Worm (Caenorhabditis elegans) whole organism, L1 larva: ENCODE data around the gene rsr-2.
A peak's percentile ranks its signal among the peaks of the same experiment; 100 is the strongest.

Experiments
- C16A3.4 ChIP-seq: fragments of 150-350 bp; optimal IDR thresholded peaks from 2 replicates; lab custom pipeline; 2014; ENCODE audit warnings: missing biosample characterization, missing genetic modification characterization
- aly-2 ChIP-seq: fragments of 150-350 bp; optimal IDR thresholded peaks from 2 replicates; lab custom pipeline; 2014; ENCODE audit warnings: missing biosample characterization, missing genetic modification characterization
- ceh-63 ChIP-seq: fragments of 200-800 bp; sonication (Bioruptor generic); optimal IDR thresholded peaks from 2 replicates; lab custom pipeline; 2018; ENCODE audit warnings: mild to moderate bottlenecking, missing genetic modification characterization, missing compliant biosample characterization
- ceh-90 ChIP-seq: sonication (generic microtip); optimal IDR thresholded peaks from 2 replicates; lab custom pipeline; 2016; ENCODE audit warnings: missing genetic modification characterization, missing compliant biosample characterization
- ces-1 ChIP-seq: fragments of 150-350 bp; optimal IDR thresholded peaks from 2 replicates; lab custom pipeline; 2014; ENCODE audit warnings: missing biosample characterization, missing genetic modification reagents, missing genetic modification characterization
- dpl-1 ChIP-seq, 3 experiments: fragments of 150-350 bp in 2 of 3; sonication (generic microtip) in 1 of 3; optimal IDR thresholded peaks; 2 replicates each; lab custom pipeline; 2014 to 2017; ENCODE audit warnings: missing biosample characterization in 3 of 3, missing genetic modification characterization in 3 of 3, missing genetic modification reagents in 3 of 3
- efl-1 ChIP-seq, 4 experiments: fragments of 150-350 bp; optimal IDR thresholded peaks in 3 of 4; peaks in 1 of 4; 1 replicate in 1 of 4; 2 replicates in 3 of 4; lab custom pipeline; 2014; ENCODE audit warnings: missing biosample characterization in 2 of 4, missing genetic modification characterization in 2 of 4, missing genetic modification reagents in 2 of 4
- elt-2 ChIP-seq: sonication (generic microtip); optimal IDR thresholded peaks from 2 replicates; lab custom pipeline; 2016; ENCODE audit warnings: missing genetic modification characterization, mild to moderate bottlenecking, inconsistent platforms, missing compliant biosample characterization, missing genetic modification reagents
- fkh-10 ChIP-seq: sonication (generic microtip); optimal IDR thresholded peaks from 2 replicates; lab custom pipeline; 2017; ENCODE audit warnings: missing biosample characterization, missing genetic modification reagents, missing genetic modification characterization
- fkh-4 ChIP-seq: sonication (generic microtip); optimal IDR thresholded peaks from 2 replicates; lab custom pipeline; 2016; ENCODE audit warnings: missing compliant biosample characterization, missing genetic modification characterization, borderline replicate concordance
- fkh-8 ChIP-seq: sonication (generic microtip); optimal IDR thresholded peaks from 2 replicates; lab custom pipeline; 2016; ENCODE audit warnings: mild to moderate bottlenecking, missing genetic modification characterization, missing compliant biosample characterization
- hlh-4 ChIP-seq: sonication (generic microtip); optimal IDR thresholded peaks from 2 replicates; lab custom pipeline; 2016; ENCODE audit warnings: mild to moderate bottlenecking, missing genetic modification characterization, missing compliant biosample characterization
- hpl-2 ChIP-seq: fragments of 150-350 bp; optimal IDR thresholded peaks from 2 replicates; lab custom pipeline; 2014; ENCODE audit warnings: missing biosample characterization, missing genetic modification reagents, missing genetic modification characterization
- isw-1 ChIP-seq: fragments of 200-800 bp; sonication (Bioruptor generic); IDR thresholded peaks from 2 replicates; pipeline ENCODE4 v1.3.6; 2022; ENCODE audit warnings: missing genetic modification characterization, missing compliant biosample characterization
- lin-35 ChIP-seq, 2 experiments: fragments of 150-350 bp; optimal IDR thresholded peaks; 2 replicates each; lab custom pipeline; 2014; ENCODE audit warnings: missing biosample characterization in 2 of 2, missing genetic modification characterization in 2 of 2, missing genetic modification reagents in 2 of 2
- lin-39 ChIP-seq: fragments of 150-350 bp; optimal IDR thresholded peaks from 2 replicates; lab custom pipeline; 2014; ENCODE audit warnings: missing biosample characterization, missing genetic modification reagents, missing genetic modification characterization
- lir-3 ChIP-seq: sonication (generic microtip); optimal IDR thresholded peaks from 2 replicates; lab custom pipeline; 2016; ENCODE audit warnings: mild to moderate bottlenecking, missing genetic modification characterization, moderate library complexity, missing compliant biosample characterization; ENCODE audit not compliant: poor library complexity
- lsy-2 ChIP-seq, 2 experiments: fragments of 150-350 bp; optimal IDR thresholded peaks; 2 replicates each; lab custom pipeline; 2014; ENCODE audit warnings: missing biosample characterization in 2 of 2, missing genetic modification characterization in 2 of 2
- mep-1 ChIP-seq: fragments of 150-350 bp; optimal IDR thresholded peaks from 2 replicates; lab custom pipeline; 2014; ENCODE audit warnings: missing biosample characterization, missing genetic modification characterization
- nhr-11 ChIP-seq: fragments of 150-350 bp; optimal IDR thresholded peaks from 2 replicates; lab custom pipeline; 2014; ENCODE audit warnings: missing biosample characterization, missing genetic modification characterization
- nhr-19 ChIP-seq: fragments of 200-800 bp; sonication (Bioruptor generic); conservative IDR thresholded peaks from 2 replicates; pipeline ENCODE4 v1.3.6; 2022; ENCODE audit warnings: missing genetic modification characterization, missing compliant biosample characterization
- nhr-237 ChIP-seq: fragments of 150-350 bp; optimal IDR thresholded peaks from 2 replicates; lab custom pipeline; 2014; ENCODE audit warnings: missing biosample characterization, missing genetic modification characterization
- nhr-28 ChIP-seq: fragments of 150-350 bp; optimal IDR thresholded peaks from 2 replicates; lab custom pipeline; 2014; ENCODE audit warnings: missing biosample characterization, missing genetic modification characterization
- nhr-47 ChIP-seq: sonication (generic microtip); optimal IDR thresholded peaks from 2 replicates; lab custom pipeline; 2016; ENCODE audit warnings: mild to moderate bottlenecking, missing genetic modification characterization, moderate library complexity, missing compliant biosample characterization
- nhr-77 ChIP-seq: fragments of 150-350 bp; optimal IDR thresholded peaks from 2 replicates; lab custom pipeline; 2014; ENCODE audit warnings: missing biosample characterization, missing genetic modification characterization
- nhr-84 ChIP-seq: sonication (generic microtip); optimal IDR thresholded peaks from 2 replicates; lab custom pipeline; 2017; ENCODE audit warnings: missing biosample characterization, missing genetic modification characterization
- pag-3 ChIP-seq: sonication (generic microtip); optimal IDR thresholded peaks from 2 replicates; lab custom pipeline; 2017; ENCODE audit warnings: missing genetic modification characterization, mild to moderate bottlenecking, missing compliant biosample characterization, antibody characterized with exemption, borderline replicate concordance; ENCODE audit not compliant: insufficient read depth
- pqm-1 ChIP-seq: sonication (generic microtip); optimal IDR thresholded peaks from 3 replicates; lab custom pipeline; 2017; ENCODE audit warnings: missing biosample characterization, missing genetic modification characterization
- skn-1 ChIP-seq: fragments of 150-350 bp; optimal IDR thresholded peaks from 2 replicates; lab custom pipeline; 2014; ENCODE audit warnings: missing biosample characterization, missing genetic modification characterization
- sptf-1 ChIP-seq: fragments of 150-350 bp; optimal IDR thresholded peaks from 2 replicates; lab custom pipeline; 2014; ENCODE audit warnings: missing biosample characterization, missing genetic modification characterization
- swsn-7 ChIP-seq: sonication (generic microtip); optimal IDR thresholded peaks from 2 replicates; lab custom pipeline; 2016; ENCODE audit warnings: missing genetic modification characterization, missing compliant biosample characterization
- unc-130 ChIP-seq: fragments of 150-350 bp; optimal IDR thresholded peaks from 2 replicates; lab custom pipeline; 2017; ENCODE audit warnings: missing biosample characterization, missing genetic modification characterization, inconsistent platforms
- unc-30 ChIP-seq: sonication (generic microtip); optimal IDR thresholded peaks from 2 replicates; lab custom pipeline; 2017; ENCODE audit warnings: missing biosample characterization, missing genetic modification characterization
- unc-98 ChIP-seq: fragments of 200-800 bp; sonication (Bioruptor generic); IDR thresholded peaks from 2 replicates; pipeline ENCODE4 v1.3.6; 2022; ENCODE audit warnings: missing genetic modification characterization, missing compliant biosample characterization
- zag-1 ChIP-seq: fragments of 150-350 bp; optimal IDR thresholded peaks from 2 replicates; lab custom pipeline; 2014; ENCODE audit warnings: missing biosample characterization, missing genetic modification characterization
- zip-4 ChIP-seq: fragments of 200-800 bp; sonication (Bioruptor generic); optimal IDR thresholded peaks from 2 replicates; lab custom pipeline; 2018; ENCODE audit warnings: mild to moderate bottlenecking, missing genetic modification characterization, moderate library complexity, missing compliant biosample characterization

The rsr-2 gene

ce11 chrII:12264847-12265246 lies 39.7 kb downstream of the rsr-2 start:
- TF ChIP-seq ceh-63 (GFP tag; lab: Kevin White, UChicago), result no peak
- TF ChIP-seq nhr-77, result no peak
- TF ChIP-seq zag-1, result no peak
- TF ChIP-seq hpl-2 (GFP tag; lab: Kevin White, UChicago), result no peak
- no peak for TF ChIP-seq unc-30
- TF ChIP-seq skn-1 (tag; lab: Kevin White, UChicago), result no peak
- no peak for TF ChIP-seq fkh-10 (GFP tag; lab: Kevin White, UChicago)
- TF ChIP-seq unc-130 (tag; lab: Kevin White, UChicago), result no peak
- TF ChIP-seq nhr-19, result no peak
- TF ChIP-seq zip-4, result no peak
- TF ChIP-seq aly-2, result no peak
- no peak for TF ChIP-seq mep-1 (tag; lab: Kevin White, UChicago)
- TF ChIP-seq dpl-1 (GFP tag; optimal IDR thresholded peaks at IDR 0.05; lab: Kevin White, UChicago), result no peak
- TF ChIP-seq nhr-28 (tag; lab: Kevin White, UChicago), result no peak
- TF ChIP-seq lir-3, result no peak
- TF ChIP-seq nhr-84, result no peak
- TF ChIP-seq fkh-4 (tag; lab: Kevin White, UChicago), result no peak
- no peak for TF ChIP-seq lsy-2 (tag; optimal IDR thresholded peaks at IDR 0.05; lab: Kevin White, UChicago)
- TF ChIP-seq sptf-1 (tag; lab: Kevin White, UChicago), result no peak
- no peak for TF ChIP-seq ces-1 (GFP tag; lab: Kevin White, UChicago)
- TF ChIP-seq, all 84 proteins: peak for 0

ce11 chrII:12266145-12266544 lies 41.0 kb downstream of the rsr-2 start, which contains the start of gene tric-1B.1:
tric-1B.1 (minus strand) TSS chrII:12266245.
- no peak for TF ChIP-seq efl-1 (optimal IDR thresholded peaks at IDR 0.05; lab: Kevin White, UChicago)
- peak in 1 of 2 experiments; percentile 8 for TF ChIP-seq efl-1 (GFP tag; optimal IDR thresholded peaks at IDR 0.05 in 1 of 2; lab: Kevin White, UChicago)
- TF ChIP-seq nhr-19, result no peak

- TF ChIP-seq nhr-47 (tag; lab: Kevin White, UChicago) (no peak), elt-2 (peak; percentile 9), pqm-1 (tag; lab: Kevin White, UChicago) (no peak), nhr-28 (tag; lab: Kevin White, UChicago) (no peak), lir-3 (no peak), fkh-8 (tag; lab: Kevin White, UChicago) (no peak), isw-1 (no peak), ceh-63 (GFP tag; lab: Kevin White, UChicago) (no peak)
- TF ChIP-seq, all 84 proteins: peak for 1
Measured at ce11 chrII:12266797-12267196, 41.6 kb downstream of the rsr-2 start.

ce11 chrII:12268857-12269256 lies 43.7 kb downstream of the rsr-2 start:
- TF ChIP-seq pag-3 (tag; lab: Kevin White, UChicago) (peak; percentile 30), hlh-4 (tag; lab: Kevin White, UChicago) (no peak), ceh-90 (tag; lab: Kevin White, UChicago) (no peak), C16A3.4 (tag; lab: Kevin White, UChicago) (no peak), elt-2 (no peak), unc-98 (GFP tag; lab: Robert Waterston, UW) (peak; percentile 50; the same call in 1 of the 2 replicates), swsn-7 (tag; lab: Kevin White, UChicago) (no peak), lin-35 (GFP tag; optimal IDR thresholded peaks at IDR 0.05; lab: Kevin White, UChicago) (peak in 1 of 2 experiments; percentile 7), nhr-11 (peak; percentile 46), lin-39 (tag; lab: Kevin White, UChicago) (peak; percentile 25), nhr-237 (tag; lab: Kevin White, UChicago) (no peak), dpl-1 (GFP tag; optimal IDR thresholded peaks at IDR 0.05; lab: Kevin White, UChicago) (peak in 1 of 3 experiments; percentile 11), nhr-19 (peak; percentile 74), efl-1 (optimal IDR thresholded peaks at IDR 0.05; lab: Kevin White, UChicago) (peak; percentile 52 to 57), efl-1 (GFP tag; optimal IDR thresholded peaks at IDR 0.05 in 1 of 2; lab: Kevin White, UChicago) (peak in 1 of 2 experiments; percentile 79), lsy-2 (tag; optimal IDR thresholded peaks at IDR 0.05; lab: Kevin White, UChicago) (peak; percentile 31 to 43)
